Worm (Caenorhabditis elegans) whole organism, early embryonic: ENCODE measurements around the gene arl-8.
A peak's percentile ranks its signal among the peaks of the same experiment; 100 is the strongest.

Source experiments
- B0310.2 ChIP-seq: sonication (generic microtip); optimal IDR thresholded peaks from 2 replicates; lab custom pipeline; 2016; ENCODE audit warnings: mild to moderate bottlenecking, missing genetic modification characterization, missing compliant biosample characterization
- F13C5.2 ChIP-seq: sonication (generic microtip); optimal IDR thresholded peaks from 2 replicates; lab custom pipeline; 2017; ENCODE audit warnings: mild to moderate bottlenecking, missing genetic modification characterization, inconsistent platforms, missing compliant biosample characterization
- aly-1 ChIP-seq: sonication (generic microtip); optimal IDR thresholded peaks from 2 replicates; lab custom pipeline; 2016; ENCODE audit warnings: missing genetic modification characterization, missing compliant biosample characterization
- ama-1 ChIP-seq: fragments of 150-350 bp; optimal IDR thresholded peaks from 2 replicates; lab custom pipeline; 2014
- ceh-13 ChIP-seq: fragments of 200-800 bp; sonication (Bioruptor generic); optimal IDR thresholded peaks from 2 replicates; lab custom pipeline; 2018; ENCODE audit warnings: mild to moderate bottlenecking, missing genetic modification characterization, missing compliant biosample characterization
- ceh-36 ChIP-seq: sonication (generic microtip); optimal IDR thresholded peaks from 2 replicates; lab custom pipeline; 2016; ENCODE audit warnings: missing genetic modification characterization, inconsistent platforms, missing compliant biosample characterization
- ets-7 ChIP-seq: sonication (generic microtip); optimal IDR thresholded peaks from 2 replicates; lab custom pipeline; 2016; ENCODE audit warnings: missing genotype, missing genetic modification characterization, missing compliant biosample characterization
- flt-1 ChIP-seq: fragments of 200-800 bp; sonication (Bioruptor generic); IDR thresholded peaks from 2 replicates; pipeline ENCODE4 v1.3.6; 2022; ENCODE audit warnings: missing genetic modification characterization, missing compliant biosample characterization
- hmbx-1 ChIP-seq: sonication (generic microtip); optimal IDR thresholded peaks from 2 replicates; lab custom pipeline; 2016; ENCODE audit warnings: mild to moderate bottlenecking, missing genetic modification characterization, missing compliant biosample characterization
- hmg-4 ChIP-seq: fragments of 200-800 bp; sonication (Bioruptor generic); optimal IDR thresholded peaks from 2 replicates; lab custom pipeline; 2018; ENCODE audit warnings: mild to moderate bottlenecking, missing genetic modification characterization, missing compliant biosample characterization
- hnd-1 ChIP-seq: sonication (generic microtip); optimal IDR thresholded peaks from 2 replicates; lab custom pipeline; 2016; ENCODE audit warnings: missing genetic modification characterization, missing compliant biosample characterization
- pes-1 ChIP-seq: fragments of 200-800 bp; sonication (Bioruptor generic); IDR thresholded peaks from 2 replicates; pipeline ENCODE4 v1.3.6; 2022; ENCODE audit warnings: missing genetic modification reagents, missing genetic modification characterization, missing compliant biosample characterization
- scrt-1 ChIP-seq: fragments of 200-800 bp; sonication (Bioruptor generic); IDR thresholded peaks from 2 replicates; pipeline ENCODE4 v1.3.6; 2022; ENCODE audit warnings: missing genetic modification characterization, missing compliant biosample characterization
- sea-1 ChIP-seq: fragments of 200-800 bp; sonication (Bioruptor generic); conservative IDR thresholded peaks from 2 replicates; pipeline ENCODE4 v1.3.6; 2022; ENCODE audit warnings: missing genetic modification characterization, missing compliant biosample characterization
- tbx-11 ChIP-seq: fragments of 200-800 bp; sonication (Bioruptor generic); IDR thresholded peaks from 2 replicates; pipeline ENCODE4 v1.3.6; 2022; ENCODE audit warnings: missing genetic modification characterization, missing compliant biosample characterization
- tbx-37 ChIP-seq: fragments of 200-800 bp; sonication (Bioruptor generic); conservative IDR thresholded peaks from 2 replicates; pipeline ENCODE4 v1.3.6; 2022; ENCODE audit warnings: missing genetic modification reagents, missing genetic modification characterization, missing compliant biosample characterization
- tra-4 ChIP-seq: sonication (generic microtip); optimal IDR thresholded peaks from 2 replicates; lab custom pipeline; 2017; ENCODE audit warnings: missing genetic modification characterization, missing compliant biosample characterization

The arl-8 gene

DNA sequence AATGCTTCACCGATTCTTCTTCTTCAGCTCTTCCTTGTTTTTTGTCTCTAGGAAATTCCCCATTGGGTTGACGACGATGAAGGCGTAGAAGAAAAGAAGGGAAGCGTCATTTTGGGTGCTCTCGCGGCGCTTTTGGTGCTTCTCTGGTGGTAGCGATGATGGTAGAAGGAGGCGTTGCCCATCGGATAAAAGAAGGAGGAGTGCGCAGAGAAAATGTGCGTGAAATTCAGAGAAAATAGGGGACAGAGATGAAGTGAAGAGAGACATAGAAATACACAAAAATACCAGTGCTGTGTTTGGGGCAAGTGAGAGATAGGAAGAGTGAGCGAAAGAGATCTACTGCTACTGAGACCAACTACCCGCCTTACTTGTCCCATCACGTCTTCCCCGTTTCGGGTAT lies 9.0 kb downstream of the arl-8 start, which contains the start of gene oig-5:
Gene oig-5 (plus strand): TSS at position 301 of the 400 bp plus-strand sequence.
- no peak for TF ChIP-seq hnd-1 (tag; lab: Kevin White, UChicago)
- TF ChIP-seq ceh-36 (tag; lab: Kevin White, UChicago): no peak
- no peak for TF ChIP-seq B0310.2 (tag; lab: Kevin White, UChicago)
- TF ChIP-seq tbx-37 (GFP tag; lab: Robert Waterston, UW): no peak
- no peak for TF ChIP-seq sea-1 (GFP tag; lab: Robert Waterston, UW)
- no peak for TF ChIP-seq hmbx-1 (tag; lab: Kevin White, UChicago)
- TF ChIP-seq tra-4 (tag; lab: Kevin White, UChicago): no peak
- TF ChIP-seq ama-1: no peak
- TF ChIP-seq aly-1 (tag; lab: Kevin White, UChicago): no peak

DNA sequence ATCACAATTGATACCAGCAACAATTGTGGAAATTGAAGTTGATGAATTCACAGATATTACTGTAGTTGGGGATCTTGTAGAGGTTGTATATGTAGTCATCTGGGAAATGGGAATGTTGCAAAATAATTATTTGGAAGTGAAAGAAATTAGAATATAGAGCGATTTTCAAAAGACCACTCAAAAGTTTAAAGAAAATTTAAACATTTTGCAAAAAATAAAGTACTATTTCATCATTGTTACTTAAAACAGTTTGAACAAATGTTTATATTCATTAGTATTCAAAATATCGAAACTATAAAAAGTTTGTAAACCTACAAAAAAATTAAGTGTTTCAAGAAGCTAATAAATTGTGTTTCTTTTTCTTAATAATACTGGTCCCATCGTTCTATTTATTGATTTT lies 18.3 kb downstream of the arl-8 start, which contains the start of gene Y57G11C.46:
Gene Y57G11C.46 (minus strand): TSS at position 101 of the 400 bp plus-strand sequence.
- no peak for TF ChIP-seq ceh-13 (GFP tag; lab: Kevin White, UChicago)
- no peak for TF ChIP-seq ets-7 (tag; lab: Kevin White, UChicago)
- TF ChIP-seq scrt-1 (GFP tag; lab: Robert Waterston, UW): no peak
- no peak for TF ChIP-seq B0310.2 (tag; lab: Kevin White, UChicago)
- TF ChIP-seq tbx-37 (GFP tag; lab: Robert Waterston, UW): no peak
- no peak for TF ChIP-seq hmbx-1 (tag; lab: Kevin White, UChicago)
- no peak for TF ChIP-seq tra-4 (tag; lab: Kevin White, UChicago)
- TF ChIP-seq tbx-11 (GFP tag; lab: Robert Waterston, UW): no peak

DNA sequence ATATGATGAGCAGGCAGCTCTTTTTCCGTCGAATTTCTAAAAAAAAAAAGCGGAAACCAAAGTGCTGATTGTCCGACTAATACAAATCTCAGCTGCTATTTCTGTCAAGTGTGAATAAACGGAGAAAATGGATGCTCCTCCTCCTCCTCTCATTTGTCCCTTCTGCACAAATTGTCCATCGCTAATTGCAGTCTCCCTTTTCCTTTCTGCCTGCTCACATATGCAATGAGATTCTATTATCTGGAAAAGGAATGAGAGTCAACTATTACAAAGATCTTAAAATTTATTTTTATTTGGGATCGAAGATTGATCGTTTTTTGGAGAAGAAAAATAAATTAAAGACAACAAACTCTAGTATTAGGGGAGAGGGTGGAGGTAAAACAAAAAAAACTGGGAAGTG lies 24.3 kb downstream of the arl-8 start:
- TF ChIP-seq ets-7 (tag; lab: Kevin White, UChicago): no peak
- TF ChIP-seq ama-1: peak; percentile 38
- TF ChIP-seq hmg-4 (GFP tag; lab: Kevin White, UChicago): no peak

DNA sequence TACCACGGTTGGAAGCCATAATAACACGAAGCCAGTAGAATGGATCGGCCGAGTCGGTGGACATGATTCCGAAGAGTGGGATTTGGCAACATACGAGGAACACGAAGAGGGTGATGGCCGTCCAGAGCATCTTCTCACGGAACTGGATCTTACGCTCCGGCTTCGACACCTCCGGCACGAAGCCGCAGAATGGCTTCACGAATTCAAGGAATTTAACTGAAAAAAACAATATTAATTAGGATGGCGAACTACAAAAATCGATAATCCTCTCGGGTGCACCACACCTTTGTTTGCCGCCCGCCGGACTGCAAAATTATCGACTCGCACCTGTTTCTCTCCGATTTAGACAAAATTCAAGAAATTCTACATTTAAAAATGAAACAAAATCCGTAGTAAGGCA lies 26.3 kb downstream of the arl-8 start:
- TF ChIP-seq pes-1: no peak
- no peak for TF ChIP-seq scrt-1 (GFP tag; lab: Robert Waterston, UW)
- no peak for TF ChIP-seq ets-7 (tag; lab: Kevin White, UChicago)

DNA sequence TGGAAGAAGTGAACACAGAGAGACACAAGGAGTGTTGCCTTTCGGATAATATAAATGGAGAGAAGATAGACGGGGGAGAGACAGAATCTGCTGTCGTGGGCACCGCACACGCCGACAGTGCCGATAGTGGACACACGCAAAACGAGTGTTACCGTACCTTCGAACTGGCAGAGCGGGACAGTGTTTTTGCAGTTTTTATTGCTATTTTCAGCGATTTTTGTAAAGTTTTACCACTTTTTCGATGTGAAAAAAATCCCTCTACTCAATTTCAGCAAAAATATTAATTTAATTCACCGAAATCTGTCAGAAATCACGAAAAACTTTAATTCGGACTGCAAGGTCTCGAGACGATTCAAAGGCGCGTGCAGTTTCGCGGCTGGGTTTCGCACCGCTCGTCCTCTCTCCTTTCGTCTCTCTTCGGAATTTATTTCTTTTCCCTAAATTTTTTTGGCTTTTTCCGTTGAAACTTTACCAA lies 27.0 kb downstream of the arl-8 start, which contains the start of gene sec-61.A:
Gene sec-61.A (minus strand): TSS at position 387 of the 475 bp plus-strand sequence.
- TF ChIP-seq F13C5.2 (tag; lab: Kevin White, UChicago): peak; percentile 57
- TF ChIP-seq scrt-1 (GFP tag; lab: Robert Waterston, UW): no peak
- peak; percentile 59 for TF ChIP-seq hmg-4 (GFP tag; lab: Kevin White, UChicago)

DNA sequence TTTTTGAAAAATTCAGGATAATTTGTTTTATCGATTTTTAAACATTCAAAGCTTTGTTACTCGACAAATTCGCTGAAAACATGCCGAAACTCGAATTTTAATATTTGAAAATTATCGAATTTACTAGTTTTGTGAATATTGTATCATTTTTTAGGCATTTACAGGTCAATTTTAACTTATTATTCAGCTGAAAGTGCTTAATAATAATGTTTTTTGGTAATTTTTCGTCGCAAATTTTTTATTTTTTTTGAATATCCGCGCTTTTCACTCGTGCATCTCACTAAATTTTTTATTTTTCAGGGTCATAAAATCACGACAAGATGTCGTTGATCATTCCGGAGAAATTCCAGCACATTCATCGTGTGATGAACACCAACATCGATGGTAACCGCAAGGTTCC lies 27.4 kb downstream of the arl-8 start, which contains the start of gene rps-18:
Gene rps-18 (plus strand): TSS at position 301 of the 400 bp plus-strand sequence.
- no peak for TF ChIP-seq flt-1
- no peak for TF ChIP-seq scrt-1 (GFP tag; lab: Robert Waterston, UW)

DNA sequence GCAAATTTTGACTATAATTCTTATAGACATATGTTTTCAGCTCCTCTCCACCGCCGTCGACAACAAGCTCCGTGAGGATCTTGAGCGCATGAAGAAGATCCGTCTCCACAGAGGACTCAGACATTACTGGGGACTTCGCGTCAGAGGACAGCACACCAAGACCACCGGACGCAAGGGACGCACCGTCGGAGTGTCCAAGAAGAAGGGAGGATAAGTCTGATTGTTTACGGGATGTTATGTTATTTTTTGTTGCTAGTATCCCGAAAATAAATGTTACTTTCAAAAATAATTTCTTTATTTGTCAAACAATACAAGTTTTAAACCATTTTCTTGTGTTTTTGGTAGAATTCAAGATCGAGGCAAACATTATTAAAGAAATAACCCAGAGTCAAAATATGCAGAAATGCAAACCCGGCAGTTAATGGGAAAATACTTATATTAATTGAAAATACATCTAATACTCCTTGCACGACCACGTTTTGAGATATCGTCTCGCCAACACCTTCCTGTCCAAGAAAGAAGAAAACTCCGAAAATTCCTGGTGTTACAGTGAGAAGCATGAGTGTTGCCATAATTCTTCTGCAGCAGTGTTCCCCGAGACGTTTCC lies 28.3 kb downstream of the arl-8 start:
- no peak for TF ChIP-seq flt-1
- no peak for TF ChIP-seq tra-4 (tag; lab: Kevin White, UChicago)
- no peak for TF ChIP-seq aly-1 (tag; lab: Kevin White, UChicago)
- no peak for TF ChIP-seq ama-1
- TF ChIP-seq sea-1 (GFP tag; lab: Robert Waterston, UW): no peak
- no peak for TF ChIP-seq scrt-1 (GFP tag; lab: Robert Waterston, UW)
- no peak for TF ChIP-seq hmbx-1 (tag; lab: Kevin White, UChicago)
- no peak for TF ChIP-seq hmg-4 (GFP tag; lab: Kevin White, UChicago)
- no peak for TF ChIP-seq ets-7 (tag; lab: Kevin White, UChicago)
- no peak for TF ChIP-seq ceh-13 (GFP tag; lab: Kevin White, UChicago)
- no peak for TF ChIP-seq hnd-1 (tag; lab: Kevin White, UChicago)
- TF ChIP-seq F13C5.2 (tag; lab: Kevin White, UChicago): no peak
- TF ChIP-seq tbx-11 (GFP tag; lab: Robert Waterston, UW): no peak

DNA sequence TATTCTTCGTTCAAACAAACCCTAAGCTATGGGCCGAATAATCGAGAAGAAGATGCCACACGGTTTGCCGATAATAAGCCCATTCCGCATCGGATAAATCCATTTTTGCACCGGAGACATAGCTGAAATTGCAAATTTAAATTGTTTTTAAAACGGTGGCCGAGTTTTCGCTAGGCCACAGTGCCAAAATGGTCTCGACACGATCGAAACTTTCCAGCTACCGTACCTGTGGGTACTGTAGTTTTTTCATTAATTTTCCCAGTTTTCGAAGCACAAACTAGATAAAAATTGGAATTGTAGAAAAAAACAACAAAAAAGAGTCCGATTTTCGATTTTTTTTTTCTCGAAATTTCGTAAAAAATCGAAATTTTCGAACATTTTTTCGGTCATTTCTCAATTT lies 30.3 kb downstream of the arl-8 start:
- TF ChIP-seq ama-1 (no peak), F13C5.2 (tag; lab: Kevin White, UChicago) (no peak), hmbx-1 (tag; lab: Kevin White, UChicago) (no peak), ceh-36 (tag; lab: Kevin White, UChicago) (no peak), aly-1 (tag; lab: Kevin White, UChicago) (no peak), tra-4 (tag; lab: Kevin White, UChicago) (no peak), scrt-1 (GFP tag; lab: Robert Waterston, UW) (no peak)

DNA sequence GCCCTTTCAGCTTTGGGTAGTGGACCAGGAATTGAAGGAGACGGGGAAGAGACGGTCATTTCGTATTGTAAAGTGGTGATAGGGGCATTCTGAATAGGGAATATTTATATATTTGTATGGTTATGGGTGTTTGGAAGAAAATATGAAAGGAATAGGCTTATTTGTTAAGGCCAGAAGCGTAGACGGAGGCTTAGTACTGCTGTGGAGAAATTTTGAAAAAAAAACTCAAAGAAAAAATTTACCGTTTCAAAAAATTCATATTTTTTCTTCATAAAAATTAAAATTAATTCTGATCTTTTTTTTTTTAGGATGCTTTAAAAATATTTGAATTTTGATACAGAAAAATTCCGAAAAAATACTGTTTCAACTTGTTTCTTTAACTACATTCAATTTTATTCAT lies 31.1 kb downstream of the arl-8 start, which contains the start of gene hhat-2:
Gene hhat-2 (minus strand): TSS at position 101 of the 400 bp plus-strand sequence.
- TF ChIP-seq scrt-1 (GFP tag; lab: Robert Waterston, UW) (no peak), tbx-11 (GFP tag; lab: Robert Waterston, UW) (no peak), flt-1 (no peak), aly-1 (tag; lab: Kevin White, UChicago) (no peak), ceh-36 (tag; lab: Kevin White, UChicago) (no peak), tbx-37 (GFP tag; lab: Robert Waterston, UW) (no peak), tra-4 (tag; lab: Kevin White, UChicago) (no peak), hmg-4 (GFP tag; lab: Kevin White, UChicago) (no peak), ama-1 (no peak), ets-7 (tag; lab: Kevin White, UChicago) (no peak), pes-1 (no peak), hnd-1 (tag; lab: Kevin White, UChicago) (no peak), ceh-13 (GFP tag; lab: Kevin White, UChicago) (no peak), F13C5.2 (tag; lab: Kevin White, UChicago) (no peak), B0310.2 (tag; lab: Kevin White, UChicago) (no peak), hmbx-1 (tag; lab: Kevin White, UChicago) (no peak), sea-1 (GFP tag; lab: Robert Waterston, UW) (no peak)
